Comparison of ENCODE assay signal across 2 worm cellular contexts in genomic region chrII:9061557-9062183, ce11.
TF ChIP-seq lines count a peak whose summit lies in the region.

No protein-coding gene starts in this region.

TF ChIP-seq in whole organism, L1 larva, 84 proteins besides CTCF, POLR2A, EP300 and RAD21 (continued from another document and continues in another):
- TF ChIP-seq pag-3 (tag; optimal IDR thresholded peaks at IDR 0.05; lab: Kevin White, UChicago; ENCODE audit: borderline replicate concordance, insufficient read depth) = no peak
- TF ChIP-seq ceh-88 (GFP tag; IDR thresholded peaks at IDR 0.05; lab: Robert Waterston, UW) = no peak
- TF ChIP-seq efl-1 (optimal IDR thresholded peaks at IDR 0.05; lab: Kevin White, UChicago) = peak; percentile 54 to 66
- peak; percentile 26 to 93 for TF ChIP-seq efl-1 (GFP tag; optimal IDR thresholded peaks at IDR 0.05 in 1 of 2; lab: Kevin White, UChicago)
- no peak for TF ChIP-seq C04F5.9 (tag; optimal IDR thresholded peaks at IDR 0.05; lab: Kevin White, UChicago)
- peak; percentile 72 to 81 for TF ChIP-seq lsy-2 (tag; optimal IDR thresholded peaks at IDR 0.05; lab: Kevin White, UChicago)
- no peak for TF ChIP-seq unc-30 (tag; optimal IDR thresholded peaks at IDR 0.05; lab: Kevin White, UChicago)
- TF ChIP-seq elt-2 (tag; optimal IDR thresholded peaks at IDR 0.05; lab: Kevin White, UChicago) = no peak
- TF ChIP-seq aly-2 (tag; optimal IDR thresholded peaks at IDR 0.05; lab: Kevin White, UChicago) = peak; percentile 14
- TF ChIP-seq unc-98 (GFP tag; IDR thresholded peaks at IDR 0.05; lab: Robert Waterston, UW) = no peak
- no peak for TF ChIP-seq nhr-76 (tag; optimal IDR thresholded peaks at IDR 0.05; lab: Kevin White, UChicago)
- TF ChIP-seq efl-3 (GFP tag; optimal IDR thresholded peaks at IDR 0.05; lab: Kevin White, UChicago) = no peak
- no peak for TF ChIP-seq vab-15 (tag; optimal IDR thresholded peaks at IDR 0.05; lab: Kevin White, UChicago)
- peak; percentile 90 for TF ChIP-seq lin-14 (GFP tag; optimal IDR thresholded peaks at IDR 0.05; lab: Kevin White, UChicago)
- TF ChIP-seq nhr-85 (tag; lab: Kevin White, UChicago) = peak; percentile 45
- TF ChIP-seq egl-13 (tag; optimal IDR thresholded peaks at IDR 0.05; lab: Kevin White, UChicago) = peak; percentile 28
- TF ChIP-seq sox-4 (tag; optimal IDR thresholded peaks at IDR 0.05; lab: Kevin White, UChicago) = no peak
- TF ChIP-seq nhr-90 (tag; optimal IDR thresholded peaks at IDR 0.05; lab: Kevin White, UChicago; ENCODE audit: poor library complexity) = peak; percentile 26
- TF ChIP-seq ets-5 (GFP tag; IDR thresholded peaks at IDR 0.05; lab: Robert Waterston, UW) = no peak
- peak; percentile 31 for TF ChIP-seq irx-1 (tag; optimal IDR thresholded peaks at IDR 0.05; lab: Kevin White, UChicago)
- no peak for TF ChIP-seq hpl-2 (GFP tag; optimal IDR thresholded peaks at IDR 0.05; lab: Kevin White, UChicago)
- TF ChIP-seq sptf-1 (tag; optimal IDR thresholded peaks at IDR 0.05; lab: Kevin White, UChicago) = no peak
- no peak for TF ChIP-seq ztf-11 (tag; optimal IDR thresholded peaks at IDR 0.05; lab: Kevin White, UChicago)
- TF ChIP-seq isw-1 (GFP tag; IDR thresholded peaks at IDR 0.05; lab: Robert Waterston, UW) = peak; percentile 47
- TF ChIP-seq F16B12.6 (tag; optimal IDR thresholded peaks at IDR 0.05; lab: Kevin White, UChicago) = peak; percentile 37
- TF ChIP-seq nhr-28 (tag; optimal IDR thresholded peaks at IDR 0.05; lab: Kevin White, UChicago) = no peak
- no peak for TF ChIP-seq pqm-1 (tag; optimal IDR thresholded peaks at IDR 0.05; lab: Kevin White, UChicago)
- no peak for TF ChIP-seq ces-1 (GFP tag; optimal IDR thresholded peaks at IDR 0.05; lab: Kevin White, UChicago)
- TF ChIP-seq zag-1 (tag; optimal IDR thresholded peaks at IDR 0.05; lab: Kevin White, UChicago) = no peak
- no peak for TF ChIP-seq C34B4.2 (tag; optimal IDR thresholded peaks at IDR 0.05; lab: Kevin White, UChicago)
- TF ChIP-seq mep-1 (tag; optimal IDR thresholded peaks at IDR 0.05; lab: Kevin White, UChicago) = peak; percentile 81
- no peak for TF ChIP-seq alr-1 (tag; optimal IDR thresholded peaks at IDR 0.05; lab: Kevin White, UChicago; ENCODE audit: borderline replicate concordance)
- no peak for TF ChIP-seq ceh-90 (tag; optimal IDR thresholded peaks at IDR 0.05; lab: Kevin White, UChicago)
- no peak for TF ChIP-seq mef-2 (tag; optimal IDR thresholded peaks at IDR 0.05; lab: Kevin White, UChicago)
- TF ChIP-seq blmp-1 (tag; optimal IDR thresholded peaks at IDR 0.05; lab: Kevin White, UChicago) = no peak
- no peak for TF ChIP-seq hlh-4 (tag; optimal IDR thresholded peaks at IDR 0.05; lab: Kevin White, UChicago)
- TF ChIP-seq nhr-84 (tag; optimal IDR thresholded peaks at IDR 0.05; lab: Kevin White, UChicago) = no peak
- TF ChIP-seq sup-37 (GFP tag; optimal IDR thresholded peaks at IDR 0.05; lab: Kevin White, UChicago) = peak; percentile 45
- TF ChIP-seq ceh-82 (tag; optimal IDR thresholded peaks at IDR 0.05; lab: Kevin White, UChicago) = peak; percentile 15 to 73 (median 62)
- no peak for TF ChIP-seq Y116A8C.19 (tag; optimal IDR thresholded peaks at IDR 0.05; lab: Kevin White, UChicago; ENCODE audit: borderline replicate concordance)
- peak; percentile 71 for TF ChIP-seq dsc-1 (tag; optimal IDR thresholded peaks at IDR 0.05; lab: Kevin White, UChicago)
- TF ChIP-seq egl-27 (tag; optimal IDR thresholded peaks at IDR 0.05; lab: Kevin White, UChicago) = no peak
- peak; percentile 72 for TF ChIP-seq nhr-20 (tag; optimal IDR thresholded peaks at IDR 0.05; lab: Kevin White, UChicago)
- TF ChIP-seq lin-39 (tag; optimal IDR thresholded peaks at IDR 0.05; lab: Kevin White, UChicago) = no peak
- no peak for TF ChIP-seq elt-3 (tag; optimal IDR thresholded peaks at IDR 0.05; lab: Kevin White, UChicago)
- TF ChIP-seq nhr-12 (tag; optimal IDR thresholded peaks at IDR 0.05; lab: Kevin White, UChicago) = no peak
- TF ChIP-seq rnt-1 (tag; optimal IDR thresholded peaks at IDR 0.05; lab: Kevin White, UChicago) = peak; percentile 77
- TF ChIP-seq zip-4 (GFP tag; optimal IDR thresholded peaks at IDR 0.05; lab: Kevin White, UChicago) = no peak
- peak; percentile 50 for TF ChIP-seq pax-3 (tag; optimal IDR thresholded peaks at IDR 0.05; lab: Kevin White, UChicago)
- peak; percentile 89 for TF ChIP-seq nhr-71 (tag; optimal IDR thresholded peaks at IDR 0.05; lab: Kevin White, UChicago)
- no peak for TF ChIP-seq snpc-4 (tag; optimal IDR thresholded peaks at IDR 0.05; lab: Kevin White, UChicago)
- TF ChIP-seq ztf-4 (tag; optimal IDR thresholded peaks at IDR 0.05; lab: Kevin White, UChicago) = peak; percentile 18
- TF ChIP-seq nhr-77 (tag; optimal IDR thresholded peaks at IDR 0.05; lab: Kevin White, UChicago) = peak; percentile 75
- TF ChIP-seq lir-3 (tag; optimal IDR thresholded peaks at IDR 0.05; lab: Kevin White, UChicago; ENCODE audit: poor library complexity) = no peak
- TF ChIP-seq ama-1 (optimal IDR thresholded peaks at IDR 0.05; lab: Kevin White, UChicago) = no peak
- TF ChIP-seq unc-62 (GFP tag; optimal IDR thresholded peaks at IDR 0.05; lab: Kevin White, UChicago) = no peak
- peak; percentile 24 to 52 (median 32) for TF ChIP-seq dpl-1 (GFP tag; optimal IDR thresholded peaks at IDR 0.05; lab: Kevin White, UChicago)
- peak; percentile 74 for TF ChIP-seq tbx-2 (tag; optimal IDR thresholded peaks at IDR 0.05; lab: Kevin White, UChicago)
- no peak for TF ChIP-seq fkh-4 (tag; optimal IDR thresholded peaks at IDR 0.05; lab: Kevin White, UChicago; ENCODE audit: borderline replicate concordance)
- peak in 1 of 2 experiments; percentile 29 for TF ChIP-seq mdl-1 (tag; optimal IDR thresholded peaks at IDR 0.05; lab: Kevin White, UChicago)
- TF ChIP-seq unc-130 (tag; optimal IDR thresholded peaks at IDR 0.05; lab: Kevin White, UChicago) = peak; percentile 26
- TF ChIP-seq fos-1 (tag; optimal IDR thresholded peaks at IDR 0.05; lab: Kevin White, UChicago) = peak; percentile 66
- 0 out of 2 replicates have a peak, but pooled peaks have one; percentile 11 for TF ChIP-seq grh-1 (GFP tag; IDR thresholded peaks at IDR 0.05; lab: Robert Waterston, UW)
- TF ChIP-seq C16A3.4 (tag; optimal IDR thresholded peaks at IDR 0.05; lab: Kevin White, UChicago) = peak; percentile 66
- TF ChIP-seq mab-9 (GFP tag; IDR thresholded peaks at IDR 0.05; lab: Robert Waterston, UW) = 0 out of 2 replicates have a peak, but pooled peaks have one; percentile 12
- TF ChIP-seq ceh-8 (GFP tag; optimal IDR thresholded peaks at IDR 0.05; lab: Kevin White, UChicago) = peak; percentile 19
- TF ChIP-seq tlp-1 (tag; optimal IDR thresholded peaks at IDR 0.05; lab: Kevin White, UChicago) = no peak

TF ChIP-seq in whole organism, L3 larva, 47 proteins besides CTCF, POLR2A, EP300 and RAD21 (continued from another document):
- TF ChIP-seq unc-62 (GFP tag; optimal IDR thresholded peaks at IDR 0.05; lab: Kevin White, UChicago) (no peak), nhr-11 (tag; optimal IDR thresholded peaks at IDR 0.05; lab: Kevin White, UChicago) (peak; percentile 70), lsy-12 (tag; optimal IDR thresholded peaks at IDR 0.05; lab: Kevin White, UChicago) (no peak)
